Fruit fly (Drosophila melanogaster): ENCODE results near the gene Dyrk2.

- TF ChIP-seq ovo (GFP tag; optimal IDR thresholded peaks at IDR 0.05) (no peak), CG14711 (tag; optimal IDR thresholded peaks at IDR 0.05) (no peak), CG33017 (tag; optimal IDR thresholded peaks at IDR 0.05) (no peak), toe (GFP tag; optimal IDR thresholded peaks at IDR 0.05) (no peak), Clk (GFP tag; optimal IDR thresholded peaks at IDR 0.05) (no peak), CG7101 (tag; optimal IDR thresholded peaks at IDR 0.05) (no peak), cnc (optimal IDR thresholded peaks at IDR 0.05) (no peak), CG11617 (GFP tag; optimal IDR thresholded peaks at IDR 0.05) (no peak), CG1620 (GFP tag; optimal IDR thresholded peaks at IDR 0.05) (no peak), Crg-1 (GFP tag; optimal IDR thresholded peaks at IDR 0.05) (no peak), CG5204 (GFP tag; optimal IDR thresholded peaks at IDR 0.05) (no peak), pad (GFP tag; optimal IDR thresholded peaks at IDR 0.05) (no peak), kay (GFP tag; ENCODE audit: borderline replicate concordance) (no peak), Hr96 (GFP tag; optimal IDR thresholded peaks at IDR 0.05) (no peak)
Observed at dm6 chr2L:14203798-14204398, 30.0 kb downstream of the Dyrk2 start.
